Fruit fly (Drosophila melanogaster) whole organism, embryonic: Measurements from ENCODE around the gene Pdxk.

ENCODE experiments used
- Adf1 ChIP-seq: fragments of 200-800 bp; sonication (Bioruptor generic); IDR thresholded peaks from 2 replicates; pipeline ENCODE4 v1.3.6; 2022; ENCODE audit warnings: missing biosample characterization, missing genetic modification characterization
- BtbVII ChIP-seq: fragments of 200-800 bp; sonication (Bioruptor generic); optimal IDR thresholded peaks from 3 replicates; lab custom pipeline; 2017; ENCODE audit warnings: missing biosample characterization, mild to moderate bottlenecking, missing genetic modification characterization
- CG1024 ChIP-seq: fragments of 200-800 bp; sonication (Bioruptor generic); IDR thresholded peaks from 2 replicates; pipeline ENCODE4 v1.3.6; 2022; ENCODE audit warnings: missing biosample characterization, missing genetic modification characterization
- CG10543 ChIP-seq: fragments of 200-800 bp; sonication (Bioruptor generic); optimal IDR thresholded peaks from 3 replicates; lab custom pipeline; 2017; ENCODE audit warnings: missing biosample characterization, mild to moderate bottlenecking, missing genetic modification characterization, moderate library complexity
- CG11398 ChIP-seq: fragments of 200-800 bp; sonication (Bioruptor generic); optimal IDR thresholded peaks from 2 replicates; lab custom pipeline; 2016; ENCODE audit warnings: missing biosample characterization, missing genetic modification characterization
- CG12071 ChIP-seq: fragments of 200-800 bp; sonication (Bioruptor generic); optimal IDR thresholded peaks from 3 replicates; lab custom pipeline; 2018; ENCODE audit warnings: missing biosample characterization, mild to moderate bottlenecking, missing genetic modification characterization
- CG14965 ChIP-seq: fragments of 200-800 bp; sonication (Bioruptor generic); optimal IDR thresholded peaks from 2 replicates; lab custom pipeline; 2016; ENCODE audit warnings: missing biosample characterization, missing genetic modification characterization, borderline replicate concordance
- CG1602 ChIP-seq: fragments of 200-800 bp; sonication (Bioruptor generic); optimal IDR thresholded peaks from 3 replicates; lab custom pipeline; 2016; ENCODE audit warnings: missing biosample characterization, missing genetic modification characterization
- CG2712 ChIP-seq: fragments of 200-800 bp; optimal IDR thresholded peaks from 3 replicates; lab custom pipeline; 2019; ENCODE audit warnings: missing biosample characterization, mild to moderate bottlenecking, missing genetic modification characterization, moderate library complexity
- CG30020 ChIP-seq: fragments of 200-800 bp; optimal IDR thresholded peaks from 2 replicates; lab custom pipeline; 2019; ENCODE audit warnings: missing biosample characterization, mild to moderate bottlenecking, missing genetic modification characterization, moderate library complexity
- CG30431 ChIP-seq: fragments of 200-800 bp; sonication (Bioruptor generic); optimal IDR thresholded peaks from 2 replicates; lab custom pipeline; 2017; ENCODE audit warnings: missing biosample characterization, missing genetic modification characterization
- CG32772 ChIP-seq: fragments of 200-800 bp; sonication (Bioruptor generic); IDR thresholded peaks from 2 replicates; pipeline ENCODE4 v1.3.6; 2022; ENCODE audit warnings: missing biosample characterization, missing genetic modification characterization
- CG4404 ChIP-seq: fragments of 200-800 bp; sonication (Bioruptor generic); IDR thresholded peaks from 2 replicates; pipeline ENCODE4 v1.3.6; 2022; ENCODE audit warnings: missing biosample characterization, missing genetic modification characterization
- CG6765 ChIP-seq: fragments of 200-800 bp; sonication (Bioruptor generic); optimal IDR thresholded peaks from 3 replicates; lab custom pipeline; 2017; ENCODE audit warnings: missing biosample characterization, mild to moderate bottlenecking, missing genetic modification characterization
- CG6813 ChIP-seq: fragments of 200-800 bp; sonication (Bioruptor generic); optimal IDR thresholded peaks from 2 replicates; lab custom pipeline; 2017; ENCODE audit warnings: missing biosample characterization, missing genetic modification characterization, mild to moderate bottlenecking, moderate library complexity, missing genetic modification reagents
- CG7839 ChIP-seq: fragments of 200-800 bp; sonication (Bioruptor generic); optimal IDR thresholded peaks from 3 replicates; lab custom pipeline; 2018; ENCODE audit warnings: missing biosample characterization, mild to moderate bottlenecking, missing genetic modification characterization, moderate library complexity
- CG7928 ChIP-seq: fragments of 200-800 bp; sonication (Bioruptor generic); optimal IDR thresholded peaks from 2 replicates; lab custom pipeline; 2017; ENCODE audit warnings: missing biosample characterization, mild to moderate bottlenecking, missing genetic modification characterization
- CG9727 ChIP-seq: fragments of 200-800 bp; sonication (Bioruptor generic); optimal IDR thresholded peaks from 3 replicates; lab custom pipeline; 2017; ENCODE audit warnings: missing biosample characterization, mild to moderate bottlenecking, missing genetic modification characterization
- Gsc ChIP-seq: fragments of 200-800 bp; sonication (Bioruptor generic); IDR thresholded peaks from 2 replicates; pipeline ENCODE4 v1.3.6; 2022; ENCODE audit warnings: missing biosample characterization, missing genetic modification characterization
- MBD-R2 ChIP-seq: fragments of 200-800 bp; sonication (Bioruptor generic); IDR thresholded peaks from 2 replicates; pipeline ENCODE4 v1.3.6; 2022; ENCODE audit warnings: missing biosample characterization, missing genetic modification characterization
- Max ChIP-seq: fragments of 200-800 bp; sonication (Bioruptor generic); optimal IDR thresholded peaks from 2 replicates; lab custom pipeline; 2016; ENCODE audit warnings: missing biosample characterization, mild to moderate bottlenecking, missing genetic modification characterization
- Med ChIP-seq: fragments of 200-800 bp; sonication (Bioruptor generic); peaks from one replicate; lab custom pipeline; 2016; ENCODE audit warnings: missing biosample characterization, missing genetic modification characterization, mild to moderate bottlenecking, inconsistent platforms, moderate library complexity
- NC2β ChIP-seq: fragments of 200-800 bp; sonication (Bioruptor generic); optimal IDR thresholded peaks from 2 replicates; lab custom pipeline; 2016; ENCODE audit warnings: missing biosample characterization, missing genetic modification characterization
- Neu2 ChIP-seq: fragments of 200-800 bp; sonication (Bioruptor generic); optimal IDR thresholded peaks from 3 replicates; lab custom pipeline; 2016; ENCODE audit warnings: missing biosample characterization, missing genetic modification characterization, borderline replicate concordance
- Nf-YA ChIP-seq: fragments of 200-800 bp; sonication (Bioruptor generic); IDR thresholded peaks from 2 replicates; pipeline ENCODE4 v1.3.6; 2022; ENCODE audit warnings: missing biosample characterization, missing genetic modification characterization
- Ptx1 ChIP-seq: fragments of 200-800 bp; sonication (Bioruptor generic); IDR thresholded peaks from 2 replicates; pipeline ENCODE4 v1.3.6; 2022; ENCODE audit warnings: missing biosample characterization, missing genetic modification characterization
- Sin3A ChIP-seq: fragments of >200 bp; optimal IDR thresholded peaks from 2 replicates; lab custom pipeline; 2018
- TFAM ChIP-seq: fragments of 200-800 bp; sonication (Bioruptor generic); optimal IDR thresholded peaks from 2 replicates; lab custom pipeline; 2017; ENCODE audit warnings: missing biosample characterization, missing genetic modification characterization, inconsistent platforms
- Xrp1 ChIP-seq: fragments of 200-800 bp; sonication (Bioruptor generic); IDR thresholded peaks from 2 replicates; pipeline ENCODE4 v1.3.6; 2022; ENCODE audit warnings: missing biosample characterization, missing genetic modification characterization
- ab ChIP-seq: fragments of 200-800 bp; sonication (Bioruptor generic); optimal IDR thresholded peaks from 2 replicates; lab custom pipeline; 2016; ENCODE audit warnings: missing biosample characterization, missing genetic modification characterization
- aop ChIP-seq: fragments of 200-800 bp; sonication (Bioruptor generic); IDR thresholded peaks from 2 replicates; pipeline ENCODE4 v1.3.6; 2022; ENCODE audit warnings: missing biosample characterization, missing genetic modification characterization
- ase ChIP-seq: fragments of 200-800 bp; sonication (Bioruptor generic); IDR thresholded peaks from 3 replicates; pipeline ENCODE4 v1.3.6; 2022; ENCODE audit warnings: missing biosample characterization, missing genetic modification characterization
- br ChIP-seq: fragments of >200 bp; optimal IDR thresholded peaks from 2 replicates; lab custom pipeline; 2017
- dysf ChIP-seq: fragments of 200-800 bp; sonication (Bioruptor generic); IDR thresholded peaks from 3 replicates; pipeline ENCODE4 v1.3.6; 2022; ENCODE audit warnings: missing biosample characterization, missing genetic modification characterization
- gce ChIP-seq: fragments of 200-800 bp; sonication (Bioruptor generic); IDR thresholded peaks from 3 replicates; pipeline ENCODE4 v1.3.6; 2022; ENCODE audit warnings: missing biosample characterization, missing genetic modification characterization
- gcm2 ChIP-seq: fragments of 200-800 bp; sonication (Bioruptor generic); optimal IDR thresholded peaks from 2 replicates; lab custom pipeline; 2016; ENCODE audit warnings: missing biosample characterization, missing genetic modification characterization
- hkb ChIP-seq, 2 experiments: fragments of 200-800 bp in 1 of 2; fragments of >200 bp in 1 of 2; sonication (Bioruptor generic) in 1 of 2; IDR thresholded peaks in 1 of 2; optimal IDR thresholded peaks in 1 of 2; 2 replicates each; pipeline versions ENCODE4 v1.3.6 to Lab custom; 2017 to 2022; ENCODE audit warnings: missing biosample characterization in 1 of 2, missing genetic modification characterization in 1 of 2
- jigr1 ChIP-seq: fragments of 200-800 bp; sonication (Bioruptor generic); IDR thresholded peaks from 3 replicates; pipeline ENCODE4 v1.3.6; 2022; ENCODE audit warnings: missing biosample characterization, missing genetic modification characterization
- lab ChIP-seq: fragments of 200-800 bp; sonication (Bioruptor generic); optimal IDR thresholded peaks from 3 replicates; lab custom pipeline; 2017; ENCODE audit warnings: missing biosample characterization, missing genetic modification characterization, mild to moderate bottlenecking, moderate library complexity, missing genetic modification reagents
- lmd ChIP-seq: fragments of 200-800 bp; sonication (Bioruptor generic); IDR thresholded peaks from 2 replicates; pipeline ENCODE4 v1.3.6; 2022; ENCODE audit warnings: missing biosample characterization, missing genetic modification characterization
- otp ChIP-seq: fragments of 200-800 bp; sonication (Bioruptor generic); IDR thresholded peaks from 3 replicates; pipeline ENCODE4, ENCODE4 v1.3.6; 2022; ENCODE audit warnings: missing biosample characterization, missing genetic modification characterization
- prd ChIP-seq, 3 experiments: fragments of >200 bp in 2 of 3; fragments of 200-800 bp in 1 of 3; sonication (Bioruptor generic) in 1 of 3; optimal IDR thresholded peaks in 2 of 3; IDR thresholded peaks in 1 of 3; 2 replicates in 2 of 3; 3 replicates in 1 of 3; pipeline versions ENCODE4 v1.3.6 to Lab custom; 2017 to 2022; ENCODE audit warnings: missing biosample characterization in 1 of 3, missing genetic modification characterization in 1 of 3
- scrt ChIP-seq: fragments of 200-800 bp; sonication (Bioruptor generic); optimal IDR thresholded peaks from 2 replicates; lab custom pipeline; 2018; ENCODE audit warnings: missing biosample characterization, mild to moderate bottlenecking, missing genetic modification characterization, moderate library complexity
- slou ChIP-seq: fragments of 200-800 bp; sonication (Bioruptor generic); optimal IDR thresholded peaks from 3 replicates; lab custom pipeline; 2016; ENCODE audit warnings: missing biosample characterization, missing genetic modification characterization
- ssp ChIP-seq: fragments of 200-800 bp; sonication (Bioruptor generic); IDR thresholded peaks from 2 replicates; pipeline ENCODE4 v1.3.6; 2022; ENCODE audit warnings: missing biosample characterization, missing genetic modification characterization
- twi ChIP-seq: fragments of 200-800 bp; optimal IDR thresholded peaks from 2 replicates; lab custom pipeline; 2019; ENCODE audit warnings: missing biosample characterization, mild to moderate bottlenecking, missing genetic modification characterization, moderate library complexity
- z ChIP-seq: fragments of 200-800 bp; sonication (Bioruptor generic); IDR thresholded peaks from 3 replicates; pipeline ENCODE4 v1.3.6; 2022; ENCODE audit warnings: missing biosample characterization, missing genetic modification characterization
- zfh2 ChIP-seq: fragments of 200-800 bp; sonication (Bioruptor generic); optimal IDR thresholded peaks from 2 replicates; lab custom pipeline; 2016; ENCODE audit warnings: missing biosample characterization, missing genetic modification characterization

Pdxk gene

DNA sequence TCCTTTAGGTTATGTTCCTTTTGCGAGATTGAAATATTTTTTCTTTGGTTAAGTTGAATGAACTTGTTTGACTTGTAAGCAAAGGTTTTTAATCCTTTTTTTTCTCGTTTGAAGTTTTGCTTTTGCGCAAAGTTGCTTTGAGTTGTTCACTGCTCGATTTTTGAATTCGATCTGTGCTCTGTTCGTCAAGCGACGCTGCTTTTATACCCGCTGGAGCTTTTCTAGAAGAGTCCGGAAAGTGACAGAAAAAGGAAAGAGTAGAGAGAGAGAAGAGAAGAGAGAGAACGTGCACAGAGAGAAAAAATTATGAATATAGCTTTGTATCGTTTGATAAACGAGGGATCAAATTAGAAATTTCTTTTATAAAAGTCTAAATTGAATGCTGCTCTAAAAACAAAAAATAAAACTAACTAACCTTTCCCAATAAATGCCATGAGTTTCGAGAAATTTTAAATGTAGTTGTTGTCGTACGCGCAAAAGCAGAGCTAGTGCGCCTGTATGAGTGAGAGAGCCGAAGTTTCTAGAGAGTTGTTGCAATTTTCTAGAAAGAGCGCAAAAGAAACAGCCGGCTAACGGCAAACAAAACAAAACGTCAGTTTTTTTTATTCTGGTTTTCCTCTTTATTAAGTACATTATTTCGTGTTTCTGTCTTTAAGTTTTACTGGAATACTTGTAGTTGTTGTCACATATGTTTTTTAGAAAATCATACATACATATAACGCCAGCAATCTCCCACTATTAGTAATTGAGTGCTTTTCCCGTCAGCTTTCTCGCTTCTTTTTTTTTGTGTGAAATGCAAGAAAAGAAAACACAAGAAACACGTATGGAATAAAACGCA, 17.3 kb downstream of the Pdxk start, which contains the start of gene Hsp26 (continued):
- peak; percentile 71 for TF ChIP-seq CG32772
- no peak for TF ChIP-seq prd (optimal IDR thresholded peaks at IDR 0.05; lab: Kevin White, UChicago)
- peak; percentile 79 for TF ChIP-seq prd (GFP tag; IDR thresholded peaks at IDR 0.05; lab: Robert Waterston, UW)
- TF ChIP-seq CG4404 (GFP tag; lab: Robert Waterston, UW), result 0 out of 2 replicates have a peak, but pooled peaks have one; percentile 22
- peak; percentile 78 for TF ChIP-seq ase (GFP tag; lab: Robert Waterston, UW)
- TF ChIP-seq lab, result peak; percentile 91
- TF ChIP-seq CG11398 (GFP tag; lab: Kevin White, UChicago), result peak; percentile 78
- TF ChIP-seq lmd (GFP tag; lab: Robert Waterston, UW), result peak; percentile 77
- TF ChIP-seq CG30431 (GFP tag; lab: Kevin White, UChicago), result peak; percentile 18
- peak; percentile 78 for TF ChIP-seq NC2β (GFP tag; lab: Kevin White, UChicago)
- peak; percentile 69 for TF ChIP-seq Max (GFP tag; lab: Kevin White, UChicago)
- peak; percentile 87 for TF ChIP-seq dysf
- TF ChIP-seq ssp (GFP tag; lab: Robert Waterston, UW), result peak; percentile 66
- TF ChIP-seq slou (GFP tag; lab: Kevin White, UChicago), result peak; percentile 62
- peak; percentile 9 for TF ChIP-seq CG10543
- peak; percentile 16 for TF ChIP-seq CG7928
- peak; percentile 83; the same call in 2 of the 3 replicates for TF ChIP-seq gce (GFP tag; lab: Robert Waterston, UW)
- TF ChIP-seq aop, result no peak
- no peak for TF ChIP-seq hkb (optimal IDR thresholded peaks at IDR 0.05; lab: Kevin White, UChicago)
- peak; percentile 94 for TF ChIP-seq hkb (GFP tag; IDR thresholded peaks at IDR 0.05; lab: Robert Waterston, UW)
- TF ChIP-seq jigr1 (GFP tag; lab: Robert Waterston, UW), result 0 out of 3 replicates have a peak, but pooled peaks have one; percentile 9
- peak; percentile 56 for TF ChIP-seq Adf1 (GFP tag; lab: Robert Waterston, UW)
- TF ChIP-seq br, result no peak
- peak; percentile 75; the same call in 2 of the 3 replicates for TF ChIP-seq otp (GFP tag; lab: Robert Waterston, UW)
- peak; percentile 86 for TF ChIP-seq CG7839 (tag; lab: Kevin White, UChicago)
- peak; percentile 77 for TF ChIP-seq CG1024 (GFP tag; lab: Robert Waterston, UW)
- peak; percentile 74 for TF ChIP-seq CG6765 (GFP tag; lab: Kevin White, UChicago)
- TF ChIP-seq MBD-R2 (GFP tag; lab: Robert Waterston, UW), result peak; percentile 42; the same call in 1 of the 2 replicates

DNA sequence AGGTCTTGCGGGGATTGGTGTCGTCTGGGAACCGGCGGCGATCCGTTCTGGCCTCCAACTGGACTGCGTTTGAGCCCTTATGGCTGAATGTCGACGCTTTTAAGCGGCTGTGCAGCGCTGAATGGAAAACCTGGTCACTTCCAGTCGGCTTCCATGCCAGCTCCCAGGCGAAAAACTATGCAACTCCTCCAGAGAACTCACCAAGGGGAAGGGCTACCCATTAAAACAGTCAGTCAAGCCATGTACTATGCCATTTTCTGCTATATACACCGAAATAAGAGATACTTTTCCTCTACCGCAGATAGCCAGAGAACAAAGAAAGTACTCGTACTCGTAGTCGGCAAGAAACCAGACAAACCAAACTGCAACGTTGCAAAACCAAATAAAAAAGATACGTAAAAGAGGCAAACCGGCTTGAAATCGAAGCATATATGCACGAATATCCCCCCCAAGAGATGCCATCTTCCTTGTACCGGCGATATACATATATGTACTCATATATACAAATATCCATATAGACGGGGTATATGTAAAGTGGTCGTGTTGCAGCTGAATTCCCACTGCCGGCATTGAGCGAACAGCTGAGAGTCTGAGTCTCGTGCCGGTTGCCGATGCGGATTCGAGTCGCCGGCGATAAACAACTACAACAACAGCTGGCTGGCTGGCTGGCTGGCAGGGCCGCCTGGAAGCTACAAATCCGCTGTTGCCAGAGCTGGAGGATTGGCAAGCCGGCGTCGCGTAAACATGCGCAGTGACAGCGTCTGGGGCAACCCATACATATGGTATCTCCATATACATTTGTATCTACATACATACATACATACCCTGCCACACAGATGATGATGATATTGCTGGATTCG, 19.6 kb downstream of the Pdxk start, which contains the start of gene Hsp67Ba:
Gene Hsp67Ba (minus strand): TSS at position 51 of the 860 bp plus-strand sequence.
- TF ChIP-seq z (GFP tag; lab: Robert Waterston, UW) (no peak), ab (no peak), scrt (GFP tag; lab: Kevin White, UChicago) (no peak), CG6813 (GFP tag; lab: Kevin White, UChicago) (no peak), CG14965 (GFP tag; lab: Kevin White, UChicago) (no peak), CG9727 (no peak), BtbVII (GFP tag; lab: Kevin White, UChicago) (no peak), Neu2 (GFP tag; lab: Kevin White, UChicago) (no peak), CG1602 (GFP tag; lab: Kevin White, UChicago) (no peak), Xrp1 (GFP tag; lab: Robert Waterston, UW) (no peak), Med (GFP tag; lab: Kevin White, UChicago) (peak; percentile 50), lmd (GFP tag; lab: Robert Waterston, UW) (no peak), ase (GFP tag; lab: Robert Waterston, UW) (no peak), Sin3A (lab: Kevin White, UChicago) (no peak), Gsc (GFP tag; lab: Robert Waterston, UW) (no peak), zfh2 (no peak), TFAM (GFP tag; lab: Kevin White, UChicago) (no peak), gcm2 (GFP tag; lab: Kevin White, UChicago) (no peak), Nf-YA (GFP tag; lab: Robert Waterston, UW) (no peak), twi (peak; percentile 58), CG2712 (tag; lab: Kevin White, UChicago) (no peak), CG30020 (no peak), Ptx1 (no peak), CG12071 (GFP tag; lab: Kevin White, UChicago) (no peak)
